Fruit fly (Drosophila melanogaster): ENCODE results near the gene Bka.

DNA sequence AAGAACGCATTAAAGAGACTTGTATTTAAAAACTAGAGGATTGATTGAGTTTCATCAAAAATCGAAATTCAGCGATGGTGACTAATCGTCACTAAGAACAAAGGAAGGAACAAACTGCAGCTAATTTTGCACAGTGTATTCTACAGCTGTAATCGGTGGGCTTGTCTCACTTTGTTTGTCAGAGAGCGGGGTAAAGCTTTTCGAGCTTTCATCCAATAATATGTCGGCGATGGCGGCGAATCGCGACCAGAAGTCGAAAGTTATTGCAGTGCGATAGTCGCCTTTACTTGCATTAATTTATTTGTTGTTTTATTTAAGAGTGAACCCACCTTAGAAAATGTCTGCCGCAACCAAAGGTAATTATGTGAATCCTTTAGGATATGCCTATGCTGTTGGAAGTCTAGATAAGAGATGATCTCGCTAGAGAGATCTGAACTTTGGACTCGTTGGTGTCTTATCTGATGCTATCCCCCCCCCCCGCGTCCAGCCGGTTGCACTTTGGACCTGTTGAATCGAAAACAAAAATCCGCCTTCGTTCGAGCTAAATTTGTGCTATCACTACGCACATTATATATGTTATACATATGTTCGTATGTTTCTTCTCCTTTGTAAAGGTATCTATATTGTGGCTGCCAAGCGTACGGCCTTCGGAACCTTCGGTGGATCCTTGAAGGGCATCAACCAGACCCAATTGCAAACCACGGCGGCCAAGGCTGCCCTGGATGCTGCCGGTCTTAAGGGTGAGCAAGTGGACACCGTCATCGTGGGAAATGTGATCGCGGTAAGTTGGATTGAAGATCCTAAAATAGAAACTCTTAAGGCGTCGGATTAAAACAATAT, 20.1 kb downstream of the Bka start, which contains the start of gene yip2:
- TF ChIP-seq Hr78 (GFP tag; optimal IDR thresholded peaks at IDR 0.05) (no peak), Sp1 (GFP tag; optimal IDR thresholded peaks at IDR 0.05) (peak; percentile 82)
